Worm (Caenorhabditis elegans) whole organism, L3 larva: ENCODE measurements around the gene ZK899.3.

ENCODE experiments used
- R02D3.7 ChIP-seq: fragments of 150-350 bp; optimal IDR thresholded peaks from 2 replicates; lab custom pipeline; 2014; ENCODE audit warnings: missing biosample characterization, missing genetic modification characterization
- ama-1 ChIP-seq: fragments of 150-350 bp; optimal IDR thresholded peaks from 2 replicates; lab custom pipeline; 2018
- ceh-16 ChIP-seq: sonication (generic microtip); optimal IDR thresholded peaks from 2 replicates; lab custom pipeline; 2017; ENCODE audit warnings: missing biosample characterization, missing genetic modification characterization
- ceh-28 ChIP-seq: fragments of 150-350 bp; optimal IDR thresholded peaks from 2 replicates; lab custom pipeline; 2014; ENCODE audit warnings: missing biosample characterization, missing genetic modification reagents, missing genetic modification characterization
- ceh-82 ChIP-seq: fragments of 150-350 bp; optimal IDR thresholded peaks from 2 replicates; lab custom pipeline; 2014; ENCODE audit warnings: missing biosample characterization, missing genetic modification characterization
- ceh-9 ChIP-seq: sonication (generic microtip); optimal IDR thresholded peaks from 2 replicates; lab custom pipeline; 2018; ENCODE audit warnings: missing biosample characterization, missing genetic modification characterization
- daf-12 ChIP-seq: fragments of 150-350 bp; optimal IDR thresholded peaks from 2 replicates; lab custom pipeline; 2014; ENCODE audit warnings: missing biosample characterization, missing genetic modification reagents, missing genetic modification characterization
- egl-27 ChIP-seq: sonication (generic microtip); optimal IDR thresholded peaks from 4 replicates; lab custom pipeline; 2017; ENCODE audit warnings: missing biosample characterization, missing genetic modification reagents, missing genetic modification characterization
- egl-5 ChIP-seq: fragments of 150-350 bp; optimal IDR thresholded peaks from 2 replicates; lab custom pipeline; 2017; ENCODE audit warnings: missing biosample characterization, missing genetic modification reagents, missing genetic modification characterization, inconsistent platforms
- elt-2 ChIP-seq: sonication (generic microtip); optimal IDR thresholded peaks from 2 replicates; lab custom pipeline; 2016; ENCODE audit warnings: missing genetic modification reagents, mild to moderate bottlenecking, missing genetic modification characterization, missing compliant biosample characterization
- elt-3 ChIP-seq, 3 experiments: fragments of 150-350 bp in 1 of 3; sonication (generic microtip) in 2 of 3; optimal IDR thresholded peaks; 2 replicates in 2 of 3; 4 replicates in 1 of 3; lab custom pipeline; 2014 to 2017; ENCODE audit warnings: missing biosample characterization in 3 of 3, missing genetic modification characterization in 3 of 3
- eor-1 ChIP-seq, 2 experiments: fragments of 150-350 bp; optimal IDR thresholded peaks; 2 replicates each; lab custom pipeline; 2014 to 2018; ENCODE audit warnings: missing biosample characterization in 2 of 2, missing genetic modification characterization in 2 of 2
- fkh-10 ChIP-seq: sonication (generic microtip); optimal IDR thresholded peaks from 2 replicates; lab custom pipeline; 2017; ENCODE audit warnings: missing biosample characterization, missing genetic modification reagents, missing genetic modification characterization
- fkh-2 ChIP-seq: fragments of 150-350 bp; optimal IDR thresholded peaks from 2 replicates; lab custom pipeline; 2014; ENCODE audit warnings: missing biosample characterization, missing genetic modification reagents, missing genetic modification characterization
- fos-1 ChIP-seq: fragments of 150-350 bp; optimal IDR thresholded peaks from 2 replicates; lab custom pipeline; 2014; ENCODE audit warnings: missing biosample characterization, missing genetic modification characterization
- hmg-11 ChIP-seq: sonication (generic microtip); optimal IDR thresholded peaks from 2 replicates; lab custom pipeline; 2016; ENCODE audit warnings: missing genetic modification characterization, missing compliant biosample characterization
- jun-1 ChIP-seq: fragments of 150-350 bp; optimal IDR thresholded peaks from 2 replicates; lab custom pipeline; 2014; ENCODE audit warnings: missing biosample characterization, missing genetic modification reagents, missing genetic modification characterization
- lin-15B ChIP-seq: fragments of 150-350 bp; optimal IDR thresholded peaks from 2 replicates; lab custom pipeline; 2014; ENCODE audit warnings: missing biosample characterization, missing genetic modification characterization
- lin-39 ChIP-seq: fragments of 150-350 bp; optimal IDR thresholded peaks from 2 replicates; lab custom pipeline; 2018; ENCODE audit warnings: missing biosample characterization, missing genetic modification reagents, missing genetic modification characterization
- lsy-12 ChIP-seq: sonication (generic microtip); optimal IDR thresholded peaks from 2 replicates; lab custom pipeline; 2016; ENCODE audit warnings: mild to moderate bottlenecking, missing genetic modification characterization, missing compliant biosample characterization
- mdl-1 ChIP-seq: fragments of 150-350 bp; optimal IDR thresholded peaks from 2 replicates; lab custom pipeline; 2014; ENCODE audit warnings: missing biosample characterization, missing genetic modification characterization
- mml-1 ChIP-seq: fragments of 150-350 bp; sonication (generic microtip); optimal IDR thresholded peaks from 3 replicates; lab custom pipeline; 2014; ENCODE audit warnings: missing biosample characterization, missing genetic modification characterization
- nfya-1 ChIP-seq: sonication (generic microtip); optimal IDR thresholded peaks from 2 replicates; lab custom pipeline; 2017; ENCODE audit warnings: missing genetic modification characterization, mild to moderate bottlenecking, missing compliant biosample characterization, antibody characterized with exemption, moderate library complexity; ENCODE audit not compliant: insufficient read depth
- nhr-11 ChIP-seq: fragments of 150-350 bp; optimal IDR thresholded peaks from 2 replicates; lab custom pipeline; 2014; ENCODE audit warnings: missing biosample characterization, missing genetic modification characterization
- nhr-12 ChIP-seq: fragments of 150-350 bp; optimal IDR thresholded peaks from 2 replicates; lab custom pipeline; 2014; ENCODE audit warnings: missing biosample characterization, missing genetic modification characterization
- nhr-237 ChIP-seq: fragments of 150-350 bp; optimal IDR thresholded peaks from 2 replicates; lab custom pipeline; 2014; ENCODE audit warnings: missing biosample characterization, missing genetic modification characterization
- nhr-25 ChIP-seq: sonication (generic microtip); optimal IDR thresholded peaks from 2 replicates; lab custom pipeline; 2017; ENCODE audit warnings: missing biosample characterization, missing genetic modification characterization
- nhr-28 ChIP-seq: fragments of 150-350 bp; optimal IDR thresholded peaks from 2 replicates; lab custom pipeline; 2014; ENCODE audit warnings: missing biosample characterization, missing genetic modification characterization
- nhr-67 ChIP-seq: fragments of 150-350 bp; optimal IDR thresholded peaks from 2 replicates; lab custom pipeline; 2014; ENCODE audit warnings: missing biosample characterization, missing genetic modification characterization
- nhr-76 ChIP-seq: fragments of 150-350 bp; sonication (generic microtip); optimal IDR thresholded peaks from 5 replicates; lab custom pipeline; 2014; ENCODE audit warnings: missing biosample characterization, missing genetic modification characterization
- nhr-77 ChIP-seq: fragments of 150-350 bp; optimal IDR thresholded peaks from 2 replicates; lab custom pipeline; 2014; ENCODE audit warnings: missing biosample characterization, missing genetic modification characterization
- pha-4 ChIP-seq: fragments of 150-350 bp; optimal IDR thresholded peaks from 2 replicates; lab custom pipeline; 2014; ENCODE audit warnings: missing biosample characterization, missing genetic modification reagents, missing genetic modification characterization
- pqm-1 ChIP-seq: fragments of 150-350 bp; optimal IDR thresholded peaks from 2 replicates; lab custom pipeline; 2017; ENCODE audit warnings: missing biosample characterization, missing genetic modification characterization, inconsistent platforms
- sea-2 ChIP-seq: fragments of 150-350 bp; sonication (generic microtip); optimal IDR thresholded peaks from 4 replicates; lab custom pipeline; 2014; ENCODE audit warnings: missing biosample characterization, missing genetic modification reagents, missing genetic modification characterization
- snpc-4 ChIP-seq: fragments of 150-350 bp; optimal IDR thresholded peaks from 2 replicates; lab custom pipeline; 2014; ENCODE audit warnings: missing biosample characterization, missing genetic modification characterization
- tbx-2 ChIP-seq: sonication (generic microtip); optimal IDR thresholded peaks from 2 replicates; lab custom pipeline; 2016; ENCODE audit warnings: mild to moderate bottlenecking, missing genetic modification characterization, missing compliant biosample characterization
- unc-39 ChIP-seq: sonication (generic microtip); optimal IDR thresholded peaks from 4 replicates; lab custom pipeline; 2017; ENCODE audit warnings: missing biosample characterization, missing genetic modification characterization
- unc-62 ChIP-seq: fragments of 150-350 bp; sonication (generic microtip); optimal IDR thresholded peaks from 4 replicates; lab custom pipeline; 2014; ENCODE audit warnings: missing biosample characterization, missing genetic modification reagents, missing genetic modification characterization
- zag-1 ChIP-seq: fragments of 150-350 bp; optimal IDR thresholded peaks from 2 replicates; lab custom pipeline; 2014; ENCODE audit warnings: missing biosample characterization, missing genetic modification characterization
- ztf-11 ChIP-seq: fragments of 150-350 bp; optimal IDR thresholded peaks from 2 replicates; lab custom pipeline; 2014; ENCODE audit warnings: missing biosample characterization, missing genetic modification characterization

The ZK899.3 gene

ce11 chrX:9443871-9444270 is 9.1 kb upstream of the ZK899.3 start:
- TF ChIP-seq fkh-10 (GFP tag; lab: Kevin White, UChicago) (peak; percentile 4), ceh-16 (tag; lab: Kevin White, UChicago) (no peak)

DNA sequence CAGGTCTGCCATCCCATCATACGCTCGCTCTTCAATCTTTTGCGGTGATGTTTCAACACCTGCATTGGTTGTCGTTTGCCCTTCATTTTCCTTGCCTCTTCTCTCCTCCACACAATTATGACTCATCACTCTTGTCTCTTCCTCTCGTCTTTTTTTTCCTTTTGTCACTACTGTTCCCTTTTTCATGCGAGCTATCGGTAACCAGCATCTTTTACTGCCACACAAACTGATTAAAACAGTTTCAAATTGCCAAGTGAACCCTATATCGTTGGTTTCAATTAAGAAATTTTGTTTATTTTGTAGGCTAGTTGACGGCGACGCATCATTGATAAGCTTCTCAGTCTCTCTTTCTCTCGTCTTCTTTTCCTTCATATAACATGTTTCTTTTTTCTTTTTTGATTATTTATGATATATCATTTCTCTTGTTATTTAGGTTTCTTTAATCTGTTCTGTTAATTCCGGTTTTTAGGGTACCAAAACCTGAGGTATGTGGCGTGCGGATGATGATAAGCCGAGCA is 6.7 kb upstream of the ZK899.3 start, which contains the start of gene ZK899.1:
ZK899.1 (plus strand) TSS at position 468 of the 518 bp plus-strand sequence.
- TF ChIP-seq ceh-82 (tag; lab: Kevin White, UChicago) (no peak), nfya-1 (tag; lab: Kevin White, UChicago) (no peak), sea-2 (no peak), R02D3.7 (no peak), elt-2 (tag; lab: Kevin White, UChicago) (peak; percentile 91), nhr-77 (tag; lab: Kevin White, UChicago) (no peak), ceh-9 (tag; lab: Kevin White, UChicago) (no peak), egl-5 (tag; lab: Kevin White, UChicago) (no peak), nhr-25 (tag; lab: Kevin White, UChicago) (no peak), ceh-28 (no peak), pha-4 (tag; lab: Kevin White, UChicago) (no peak), zag-1 (tag; lab: Kevin White, UChicago) (no peak), fkh-10 (GFP tag; lab: Kevin White, UChicago) (no peak), fkh-2 (tag; lab: Kevin White, UChicago) (no peak), nhr-67 (tag; lab: Kevin White, UChicago) (no peak), fos-1 (peak; percentile 51), unc-62 (no peak), egl-27 (tag; lab: Kevin White, UChicago) (no peak), ztf-11 (no peak), nhr-76 (tag; lab: Kevin White, UChicago) (no peak), nhr-12 (no peak), nhr-11 (no peak), nhr-28 (no peak), lin-39 (no peak), jun-1 (tag; lab: Kevin White, UChicago) (peak; percentile 82), ama-1 (no peak), nhr-237 (no peak), mdl-1 (tag; lab: Kevin White, UChicago) (no peak), snpc-4 (tag; lab: Kevin White, UChicago) (no peak), elt-3 (tag; optimal IDR thresholded peaks at IDR 0.05; lab: Kevin White, UChicago) (no peak), hmg-11 (no peak), pqm-1 (tag; lab: Kevin White, UChicago) (peak; percentile 54)

DNA sequence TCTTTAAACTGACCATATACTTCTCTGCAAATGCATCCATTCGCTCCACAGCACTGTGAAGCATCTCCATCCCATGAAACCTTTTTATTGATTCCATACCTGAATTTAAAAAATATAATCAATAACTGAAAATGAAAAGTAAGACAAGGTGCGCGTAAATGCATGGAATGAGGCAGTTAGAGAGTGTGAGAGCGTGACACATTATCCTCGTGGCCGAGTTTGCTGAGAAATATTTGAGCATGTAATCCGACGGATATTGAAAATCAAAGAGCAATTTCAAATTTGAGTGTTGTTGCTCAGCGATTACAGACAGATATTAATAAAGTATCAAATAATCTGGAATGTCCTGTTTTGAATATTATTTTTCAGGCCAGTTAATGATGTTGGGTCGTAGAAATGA is 3.6 kb upstream of the ZK899.3 start, which contains the start of gene ZK899.7:
ZK899.7 (minus strand) TSS at position 101 of the 400 bp plus-strand sequence.
- TF ChIP-seq mml-1 (tag; lab: Kevin White, UChicago) = no peak
- no peak for TF ChIP-seq eor-1 (tag; optimal IDR thresholded peaks at IDR 0.05; lab: Kevin White, UChicago)
- TF ChIP-seq pqm-1 (tag; lab: Kevin White, UChicago) = no peak
- no peak for TF ChIP-seq nhr-77 (tag; lab: Kevin White, UChicago)
- no peak for TF ChIP-seq tbx-2 (tag; lab: Kevin White, UChicago)
- TF ChIP-seq daf-12 (tag; lab: Kevin White, UChicago) = no peak
- TF ChIP-seq lin-15B (tag; lab: Kevin White, UChicago) = no peak
- TF ChIP-seq nhr-76 (tag; lab: Kevin White, UChicago) = no peak
- TF ChIP-seq snpc-4 (tag; lab: Kevin White, UChicago) = no peak
- TF ChIP-seq mdl-1 (tag; lab: Kevin White, UChicago) = no peak
- no peak for TF ChIP-seq fkh-2 (tag; lab: Kevin White, UChicago)
- no peak for TF ChIP-seq egl-5 (tag; lab: Kevin White, UChicago)
- TF ChIP-seq hmg-11 = no peak
- TF ChIP-seq sea-2 = no peak
- TF ChIP-seq elt-2 (tag; lab: Kevin White, UChicago) = no peak
- no peak for TF ChIP-seq unc-39 (tag; lab: Kevin White, UChicago)
- no peak for TF ChIP-seq egl-27 (tag; lab: Kevin White, UChicago)
- TF ChIP-seq ztf-11 = no peak
- TF ChIP-seq lsy-12 (tag; lab: Kevin White, UChicago) = no peak
